Fruit fly (Drosophila melanogaster) whole organism, larva: ENCODE measurements around the gene CG32971.
A peak's percentile ranks its signal among the peaks of the same experiment; 100 is the strongest.

ENCODE experiments used
- noc ChIP-seq: fragments of 200-800 bp; sonication (Bioruptor generic); optimal IDR thresholded peaks from 3 replicates; lab custom pipeline; 2019; ENCODE audit warnings: missing biosample characterization, mild to moderate bottlenecking, missing genetic modification characterization, moderate library complexity

The CG32971 gene

dm6 chr2L:14274521-14274920 lies at the start of gene CG32971:
TSS of gene CG32971 (plus strand) at chr2L:14274821.
- no peak for TF ChIP-seq noc (tag; lab: Kevin White, UChicago)

DNA sequence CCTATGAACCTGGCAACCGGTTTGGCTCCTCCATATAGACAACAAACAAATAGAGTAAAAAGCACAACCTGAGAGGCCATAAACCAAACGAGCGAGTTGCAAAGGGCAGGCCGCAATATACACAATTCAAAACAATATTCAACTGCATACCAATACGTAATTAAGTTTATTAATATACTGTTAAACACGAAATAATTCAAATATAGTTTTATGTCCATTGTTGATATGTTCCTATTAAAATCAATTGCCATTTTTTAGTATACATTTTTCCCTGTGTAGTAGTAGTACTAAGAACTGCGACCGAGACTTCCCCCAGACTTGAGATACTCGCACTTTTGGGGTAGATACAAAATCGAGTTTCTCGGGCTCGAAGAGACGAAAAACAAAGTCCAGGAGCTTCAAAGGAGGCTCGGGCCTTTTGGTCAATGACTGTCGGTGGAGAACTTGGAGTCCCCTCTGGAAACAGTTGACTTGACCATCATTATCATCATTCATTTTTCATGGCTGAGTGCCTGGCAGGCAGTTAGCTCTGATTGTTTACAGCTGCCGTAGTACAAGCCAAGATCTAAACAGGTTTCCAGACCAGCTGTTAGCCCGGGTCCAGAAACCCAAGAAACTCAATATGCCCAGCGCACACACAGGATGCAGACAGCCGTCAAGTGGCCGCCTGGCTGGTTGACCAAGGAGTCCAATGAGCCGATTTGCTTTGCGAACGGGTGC lies 48.5 kb upstream of the CG32971 start:
- no peak for TF ChIP-seq noc (tag; lab: Kevin White, UChicago)

DNA sequence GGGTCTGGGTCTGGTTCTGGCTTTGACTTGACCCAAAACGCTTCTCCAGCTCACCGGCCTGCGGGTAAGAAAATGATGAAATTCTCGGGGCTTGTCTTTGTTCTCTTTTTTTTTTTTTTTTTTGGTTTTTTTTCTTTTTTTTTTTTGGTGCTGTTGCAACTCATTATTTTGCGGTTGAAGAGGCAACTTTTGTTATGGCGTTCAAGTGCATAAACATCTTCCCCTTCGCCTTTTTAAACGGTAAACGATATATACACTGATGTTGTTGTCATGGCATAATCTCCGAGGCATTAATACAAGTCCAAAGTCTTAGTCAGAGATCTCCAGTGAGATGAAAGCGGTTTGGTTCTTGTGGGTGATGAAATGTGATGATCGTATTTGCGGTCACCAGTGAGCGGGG lies 47.9 kb upstream of the CG32971 start:
- TF ChIP-seq noc (tag; lab: Kevin White, UChicago), result no peak

dm6 chr2L:14230050-14230449 lies 44.6 kb upstream of the CG32971 start:
- TF ChIP-seq noc (tag; lab: Kevin White, UChicago), result no peak

DNA sequence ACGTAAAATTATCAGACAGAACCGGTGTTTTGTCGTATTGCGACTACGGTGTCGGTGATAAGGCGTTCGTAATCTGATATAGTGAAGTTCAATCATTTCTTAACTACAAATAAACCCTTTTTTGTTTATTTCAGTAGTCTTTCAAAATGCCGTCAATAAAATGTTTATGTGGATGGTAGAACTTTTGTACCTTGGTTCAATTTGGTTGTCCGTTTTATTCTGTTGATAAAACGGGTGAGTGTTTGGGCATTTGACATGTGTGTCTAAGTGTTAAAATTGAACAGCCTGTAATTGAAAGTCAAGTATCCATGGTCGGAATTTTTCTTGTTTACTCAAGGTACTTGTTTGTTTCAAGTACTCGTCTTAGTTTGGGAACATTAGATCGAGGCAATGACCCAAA lies 44.1 kb upstream of the CG32971 start:
- no peak for TF ChIP-seq noc (tag; lab: Kevin White, UChicago)

dm6 chr2L:14232709-14233108 lies 41.9 kb upstream of the CG32971 start:
- TF ChIP-seq noc (tag; lab: Kevin White, UChicago), result peak; percentile 61

dm6 chr2L:14233896-14234626 lies 40.6 kb upstream of the CG32971 start, which contains the start of gene Dyrk2:
TSS of gene Dyrk2 (minus strand) at chr2L:14234126.
- TF ChIP-seq noc (tag; lab: Kevin White, UChicago), result peak; percentile 13

- no peak for TF ChIP-seq noc (tag; lab: Kevin White, UChicago)
Observed at dm6 chr2L:14234627-14235308, 39.9 kb upstream of the CG32971 start.

- no peak for TF ChIP-seq noc (tag; lab: Kevin White, UChicago)
Observed at dm6 chr2L:14236132-14236531, 38.5 kb upstream of the CG32971 start.

- TF ChIP-seq noc (tag; lab: Kevin White, UChicago), result no peak
Observed at dm6 chr2L:14237510-14238277, 36.9 kb upstream of the CG32971 start.

DNA sequence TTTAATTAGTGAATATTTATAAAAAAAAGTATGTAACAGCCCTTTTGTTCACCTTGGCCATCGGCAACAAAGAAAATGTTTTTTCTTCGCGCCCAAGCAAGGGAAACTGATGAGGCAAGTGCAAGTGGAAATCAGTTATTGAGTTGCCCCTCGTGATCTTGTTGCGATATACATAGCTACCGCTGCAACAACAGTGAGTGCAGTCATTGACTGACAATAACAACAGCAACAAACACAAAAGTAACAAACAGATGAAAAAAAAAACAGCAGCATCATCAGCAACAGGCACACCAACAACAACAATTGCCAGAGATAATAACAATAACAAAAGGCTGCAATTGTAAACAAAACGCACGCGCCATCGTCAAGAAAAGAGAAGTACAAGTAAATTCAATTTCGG lies 29.6 kb upstream of the CG32971 start:
- TF ChIP-seq noc (tag; lab: Kevin White, UChicago), result no peak

DNA sequence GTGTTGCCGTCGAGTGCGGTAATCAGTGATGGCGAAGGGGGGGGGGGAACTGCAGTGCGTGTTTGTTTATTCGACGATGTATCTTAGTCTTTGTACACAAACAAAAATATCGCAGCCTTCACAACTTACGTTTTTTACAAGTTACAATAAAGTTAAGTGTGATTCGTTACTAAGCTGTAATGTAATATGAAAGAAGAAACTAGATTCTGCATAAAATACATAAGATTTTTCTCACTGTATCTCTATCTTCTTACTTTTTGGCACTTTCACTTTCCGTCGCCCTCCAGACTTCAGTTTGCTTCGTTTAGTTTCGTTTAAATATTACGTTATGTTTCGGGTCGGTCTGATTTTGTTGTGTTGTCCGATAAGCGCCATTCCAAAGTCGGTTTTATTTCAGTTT lies 29.1 kb upstream of the CG32971 start:
- TF ChIP-seq noc (tag; lab: Kevin White, UChicago), result no peak

dm6 chr2L:14245981-14246380 lies 28.6 kb upstream of the CG32971 start:
- TF ChIP-seq noc (tag; lab: Kevin White, UChicago), result no peak

DNA sequence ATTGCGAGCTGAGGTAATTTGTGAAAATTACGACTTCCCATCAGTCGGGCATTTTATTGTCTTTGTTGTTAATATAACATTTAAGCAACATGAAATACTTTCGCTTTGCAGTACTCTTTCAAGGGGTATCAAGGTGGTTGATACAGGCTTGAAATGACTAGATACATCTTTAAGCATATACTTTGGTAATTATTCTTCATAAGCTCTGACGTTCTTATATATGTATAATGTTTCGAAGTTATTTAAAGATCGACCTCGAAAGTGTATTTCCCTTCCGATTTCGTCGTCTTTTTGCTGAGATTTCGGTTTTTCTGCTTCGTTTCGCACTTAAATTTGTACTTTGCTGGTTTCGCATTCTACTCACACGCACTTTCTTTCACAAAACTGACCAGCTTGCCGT lies 26.8 kb upstream of the CG32971 start:
- TF ChIP-seq noc (tag; lab: Kevin White, UChicago), result no peak

- TF ChIP-seq noc (tag; lab: Kevin White, UChicago), result no peak
Observed at dm6 chr2L:14251806-14252205, 22.8 kb upstream of the CG32971 start.
